Worm (Caenorhabditis elegans) whole organism, midembryonic: Measurements from ENCODE around the gene R07G3.8.

Experiments used
- T22C8.4 ChIP-seq: fragments of 200-800 bp; sonication (Bioruptor generic); IDR thresholded peaks from 2 replicates; pipeline ENCODE4 v1.3.6; 2022; ENCODE audit warnings: missing genetic modification characterization, missing compliant biosample characterization
- cog-1 ChIP-seq: sonication (generic microtip); optimal IDR thresholded peaks from 2 replicates; lab custom pipeline; 2016; ENCODE audit warnings: missing genetic modification characterization, missing compliant biosample characterization
- flt-1 ChIP-seq: fragments of 200-800 bp; sonication (Bioruptor generic); IDR thresholded peaks from 2 replicates; pipeline ENCODE4 v1.3.6; 2022; ENCODE audit warnings: missing genetic modification characterization, missing compliant biosample characterization
- tab-1 ChIP-seq: fragments of 200-800 bp; sonication (Bioruptor generic); IDR thresholded peaks from 2 replicates; pipeline ENCODE4 v1.3.6; 2022; ENCODE audit warnings: missing genetic modification characterization, missing compliant biosample characterization
- ztf-23 ChIP-seq: fragments of 200-800 bp; sonication (Bioruptor generic); IDR thresholded peaks from 2 replicates; pipeline ENCODE4 v1.3.6; 2022; ENCODE audit warnings: missing genetic modification reagents, missing genetic modification characterization, missing compliant biosample characterization
- ztf-29 ChIP-seq: fragments of 200-800 bp; sonication (Bioruptor generic); IDR thresholded peaks from 2 replicates; pipeline ENCODE4 v1.3.6; 2022; ENCODE audit warnings: missing genetic modification reagents, missing genetic modification characterization, missing compliant biosample characterization

ce11 chrII:7621513-7621912 is 1.2 kb upstream of the R07G3.8 start:
- no peak for TF ChIP-seq cog-1 (tag; lab: Kevin White, UChicago)
- TF ChIP-seq ztf-29 (GFP tag; lab: Robert Waterston, UW) = no peak
- no peak for TF ChIP-seq ztf-23 (GFP tag; lab: Robert Waterston, UW)
- TF ChIP-seq flt-1 = no peak
- TF ChIP-seq tab-1 (GFP tag; lab: Robert Waterston, UW) = no peak
- TF ChIP-seq T22C8.4 (GFP tag; lab: Robert Waterston, UW) = no peak
